Worm (Caenorhabditis elegans): Measurements from ENCODE around the gene ced-4.

ced-4 gene

ce11 chrIII:4826606-4827005, 25.5 kb upstream of the ced-4 start, which contains the start of gene F26A1.3:
TSS of gene F26A1.3 (plus strand) at chrIII:4826906.
- TF ChIP-seq ztf-23 (GFP tag; IDR thresholded peaks at IDR 0.05), result no peak
- no peak for TF ChIP-seq ztf-29 (GFP tag; IDR thresholded peaks at IDR 0.05)
- TF ChIP-seq tab-1 (GFP tag; IDR thresholded peaks at IDR 0.05), result no peak
- no peak for TF ChIP-seq klf-2 (GFP tag; conservative IDR thresholded peaks at IDR 0.05)
- TF ChIP-seq flt-1 (GFP tag; IDR thresholded peaks at IDR 0.05), result no peak
- TF ChIP-seq ref-1 (GFP tag; conservative IDR thresholded peaks at IDR 0.05), result no peak
- TF ChIP-seq cog-1 (tag; optimal IDR thresholded peaks at IDR 0.05), result no peak
- TF ChIP-seq T22C8.4 (GFP tag; IDR thresholded peaks at IDR 0.05), result no peak
- no peak for TF ChIP-seq med-1 (GFP tag; optimal IDR thresholded peaks at IDR 0.05; ENCODE audit: insufficient read depth)

DNA sequence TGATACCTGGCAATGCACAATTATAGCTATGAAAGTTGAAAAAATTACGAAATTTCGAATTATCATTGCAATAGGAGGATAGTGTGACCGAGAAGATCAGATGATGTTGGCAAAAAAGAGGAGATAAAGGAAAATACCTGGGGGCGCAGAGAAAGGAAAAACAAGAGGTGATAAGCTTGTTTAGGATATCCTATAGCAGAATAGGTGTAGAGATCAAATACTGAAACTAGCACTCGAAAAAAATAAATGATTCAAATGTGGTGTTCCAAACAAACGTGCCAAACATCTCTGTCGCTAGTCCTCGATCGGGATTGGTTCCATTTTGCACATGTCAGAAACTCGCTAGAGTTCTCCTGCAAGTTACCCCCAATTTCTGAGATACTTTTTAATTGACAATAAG, 22.7 kb upstream of the ced-4 start, which contains the start of gene F26A1.9:
Gene F26A1.9 (minus strand): TSS at position 101 of the 400 bp plus-strand sequence.
- TF ChIP-seq klf-2 (GFP tag; conservative IDR thresholded peaks at IDR 0.05) (no peak), flt-1 (GFP tag; IDR thresholded peaks at IDR 0.05) (no peak), cog-1 (tag; optimal IDR thresholded peaks at IDR 0.05) (no peak), tab-1 (GFP tag; IDR thresholded peaks at IDR 0.05) (no peak)

ce11 chrIII:4830207-4830606, 21.9 kb upstream of the ced-4 start, which contains the start of gene nspd-9:
TSS of gene nspd-9 (minus strand) at chrIII:4830307.
- TF ChIP-seq T22C8.4 (GFP tag; IDR thresholded peaks at IDR 0.05) (no peak), ztf-23 (GFP tag; IDR thresholded peaks at IDR 0.05) (no peak), klf-2 (GFP tag; conservative IDR thresholded peaks at IDR 0.05) (no peak), ztf-29 (GFP tag; IDR thresholded peaks at IDR 0.05) (no peak), tab-1 (GFP tag; IDR thresholded peaks at IDR 0.05) (no peak), med-1 (GFP tag; optimal IDR thresholded peaks at IDR 0.05; ENCODE audit: insufficient read depth) (no peak), ref-1 (GFP tag; conservative IDR thresholded peaks at IDR 0.05) (no peak), flt-1 (GFP tag; IDR thresholded peaks at IDR 0.05) (no peak), cog-1 (tag; optimal IDR thresholded peaks at IDR 0.05) (no peak)

- TF ChIP-seq med-1 (GFP tag; optimal IDR thresholded peaks at IDR 0.05; ENCODE audit: insufficient read depth) (no peak), T22C8.4 (GFP tag; IDR thresholded peaks at IDR 0.05) (no peak), ref-1 (GFP tag; conservative IDR thresholded peaks at IDR 0.05) (no peak), flt-1 (GFP tag; IDR thresholded peaks at IDR 0.05) (no peak), ztf-23 (GFP tag; IDR thresholded peaks at IDR 0.05) (no peak)
These were observed 14.7 kb upstream of the ced-4 start, which contains the start of the genes acbp-7 and F26A1.19 for ce11 chrIII:4837429-4837828. TSS of gene acbp-7 (plus strand) at chrIII:4837729. TSS of gene F26A1.19 (plus strand) at chrIII:4837731.

DNA sequence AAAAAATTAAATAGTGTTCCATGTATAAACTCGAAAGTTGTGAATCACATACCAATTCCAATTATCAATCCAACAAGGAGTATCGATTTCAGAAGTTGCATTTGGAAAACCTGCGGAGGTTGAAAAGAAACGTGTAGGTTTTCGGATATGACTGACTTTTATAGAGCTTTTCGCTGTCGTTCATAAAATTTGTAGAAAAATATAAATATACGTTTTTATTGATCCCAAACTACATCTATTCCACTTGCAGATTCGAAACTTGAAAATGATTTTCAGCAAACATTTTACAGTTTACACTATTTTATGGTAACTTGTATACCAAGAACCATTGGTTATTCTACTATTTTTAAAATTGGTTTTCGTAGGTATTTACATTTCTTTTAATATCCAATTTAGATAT, 10.0 kb upstream of the ced-4 start, which contains the start of gene clec-156:
Gene clec-156 (minus strand): TSS at position 101 of the 400 bp plus-strand sequence.
- TF ChIP-seq flt-1 (GFP tag; IDR thresholded peaks at IDR 0.05) (no peak), ztf-23 (GFP tag; IDR thresholded peaks at IDR 0.05) (no peak), T22C8.4 (GFP tag; IDR thresholded peaks at IDR 0.05) (no peak), cog-1 (tag; optimal IDR thresholded peaks at IDR 0.05) (no peak), klf-2 (GFP tag; conservative IDR thresholded peaks at IDR 0.05) (no peak), ztf-29 (GFP tag; IDR thresholded peaks at IDR 0.05) (no peak), tab-1 (GFP tag; IDR thresholded peaks at IDR 0.05) (no peak)

DNA sequence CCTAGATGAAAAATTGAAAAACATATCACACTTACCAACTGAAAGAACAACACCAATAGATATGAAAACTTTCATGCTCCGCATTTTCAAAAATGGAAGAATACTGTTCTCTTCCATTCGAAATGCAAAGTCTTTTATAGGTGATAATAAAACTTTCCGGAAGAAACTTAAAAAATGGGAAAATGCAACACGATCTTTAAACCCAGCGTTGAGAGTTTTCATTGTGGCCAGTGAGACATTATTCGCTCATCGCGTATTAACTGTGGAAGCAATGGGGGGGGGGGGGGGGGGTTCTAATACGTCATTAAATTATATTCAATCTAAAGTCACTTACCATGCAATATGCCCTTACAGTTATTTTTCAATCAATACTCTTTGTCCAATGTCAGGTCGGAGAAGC, 7.8 kb upstream of the ced-4 start, which contains the start of the genes clec-157 and fkh-5:
Gene clec-157 (minus strand): TSS at position 101 of the 400 bp plus-strand sequence.
Gene fkh-5 (plus strand): TSS at position 336 of the 400 bp plus-strand sequence.
- TF ChIP-seq tab-1 (GFP tag; IDR thresholded peaks at IDR 0.05) (no peak), klf-2 (GFP tag; conservative IDR thresholded peaks at IDR 0.05) (no peak), T22C8.4 (GFP tag; IDR thresholded peaks at IDR 0.05) (no peak), ref-1 (GFP tag; conservative IDR thresholded peaks at IDR 0.05) (no peak), ztf-23 (GFP tag; IDR thresholded peaks at IDR 0.05) (no peak), cog-1 (tag; optimal IDR thresholded peaks at IDR 0.05) (no peak), flt-1 (GFP tag; IDR thresholded peaks at IDR 0.05) (no peak), ztf-29 (GFP tag; IDR thresholded peaks at IDR 0.05) (no peak), med-1 (GFP tag; optimal IDR thresholded peaks at IDR 0.05; ENCODE audit: insufficient read depth) (no peak)

- TF ChIP-seq klf-2 (GFP tag; conservative IDR thresholded peaks at IDR 0.05) (no peak), tab-1 (GFP tag; IDR thresholded peaks at IDR 0.05) (no peak), flt-1 (GFP tag; IDR thresholded peaks at IDR 0.05) (no peak), ztf-29 (GFP tag; IDR thresholded peaks at IDR 0.05) (no peak), med-1 (GFP tag; optimal IDR thresholded peaks at IDR 0.05; ENCODE audit: insufficient read depth) (no peak), T22C8.4 (GFP tag; IDR thresholded peaks at IDR 0.05) (no peak), ztf-23 (GFP tag; IDR thresholded peaks at IDR 0.05) (no peak), cog-1 (tag; optimal IDR thresholded peaks at IDR 0.05) (no peak), ref-1 (GFP tag; conservative IDR thresholded peaks at IDR 0.05) (no peak)
These were observed 2.4 kb upstream of the ced-4 start, which contains the start of gene nonu-1 for ce11 chrIII:4849739-4850138. TSS of gene nonu-1 (minus strand) at chrIII:4849907.

DNA sequence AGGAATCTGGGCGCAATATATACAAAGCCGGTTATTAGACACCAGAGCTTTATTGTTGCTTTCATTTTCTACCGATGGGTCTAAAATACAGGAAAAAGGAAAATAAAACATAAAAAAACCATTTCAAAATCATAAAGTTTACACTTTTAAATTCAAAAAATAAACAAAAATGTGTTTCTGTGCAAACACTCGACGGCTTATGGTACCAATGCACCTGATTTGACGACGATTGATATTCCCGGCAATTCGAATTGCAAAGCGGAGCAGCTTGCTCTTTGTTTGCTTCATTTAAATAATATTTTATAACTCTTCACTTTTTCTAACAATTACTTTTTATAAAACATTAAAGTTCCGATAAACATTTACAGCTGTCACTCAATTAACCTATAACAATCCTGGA, 2.0 kb upstream of the ced-4 start, which contains the start of gene F26A1.1:
Gene F26A1.1 (plus strand): TSS at position 369 of the 400 bp plus-strand sequence.
- TF ChIP-seq ztf-23 (GFP tag; IDR thresholded peaks at IDR 0.05), result no peak
- no peak for TF ChIP-seq T22C8.4 (GFP tag; IDR thresholded peaks at IDR 0.05)
- no peak for TF ChIP-seq flt-1 (GFP tag; IDR thresholded peaks at IDR 0.05)
- TF ChIP-seq med-1 (GFP tag; optimal IDR thresholded peaks at IDR 0.05; ENCODE audit: insufficient read depth), result no peak
- TF ChIP-seq klf-2 (GFP tag; conservative IDR thresholded peaks at IDR 0.05), result no peak
- no peak for TF ChIP-seq cog-1 (tag; optimal IDR thresholded peaks at IDR 0.05)
- no peak for TF ChIP-seq ztf-29 (GFP tag; IDR thresholded peaks at IDR 0.05)

DNA sequence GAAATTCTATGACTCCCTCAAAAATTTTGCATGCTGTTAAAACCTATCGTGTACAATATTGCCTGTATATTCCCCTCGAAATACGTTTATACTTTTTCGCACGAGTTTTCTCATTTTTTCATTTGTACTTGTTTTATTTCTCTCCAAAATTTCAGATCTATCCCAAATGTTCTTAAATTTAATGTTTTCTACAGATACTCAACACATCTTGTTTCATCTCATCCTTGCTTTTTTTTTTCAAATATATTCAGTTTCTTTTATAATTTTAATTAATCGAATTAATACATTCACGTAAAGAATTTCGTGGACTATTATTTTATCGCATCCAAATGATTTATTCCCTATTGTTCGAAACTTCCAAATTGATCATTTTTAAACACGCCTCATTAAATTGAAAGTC, 2.8 kb downstream of the ced-4 start, which contains the start of gene C35D10.8:
Gene C35D10.8 (plus strand): TSS at position 301 of the 400 bp plus-strand sequence.
- TF ChIP-seq cog-1 (tag; optimal IDR thresholded peaks at IDR 0.05) (no peak), tab-1 (GFP tag; IDR thresholded peaks at IDR 0.05) (no peak), T22C8.4 (GFP tag; IDR thresholded peaks at IDR 0.05) (no peak)

ce11 chrIII:4856109-4856508, 4.0 kb downstream of the ced-4 start, which contains the start of gene C35D10.7:
TSS of gene C35D10.7 (plus strand) at chrIII:4856193.
- TF ChIP-seq flt-1 (GFP tag; IDR thresholded peaks at IDR 0.05), result no peak
